Worm (Caenorhabditis elegans) whole organism, early embryonic: Measurements from ENCODE around the gene lag-1.

Source experiments
- aly-1 ChIP-seq: sonication (generic microtip); optimal IDR thresholded peaks from 2 replicates; lab custom pipeline; 2016; ENCODE audit warnings: missing genetic modification characterization, missing compliant biosample characterization
- ama-1 ChIP-seq: fragments of 150-350 bp; optimal IDR thresholded peaks from 2 replicates; lab custom pipeline; 2014
- flt-1 ChIP-seq: fragments of 200-800 bp; sonication (Bioruptor generic); IDR thresholded peaks from 2 replicates; pipeline ENCODE4 v1.3.6; 2022; ENCODE audit warnings: missing genetic modification characterization, missing compliant biosample characterization
- pes-1 ChIP-seq: fragments of 200-800 bp; sonication (Bioruptor generic); IDR thresholded peaks from 2 replicates; pipeline ENCODE4 v1.3.6; 2022; ENCODE audit warnings: missing genetic modification reagents, missing genetic modification characterization, missing compliant biosample characterization
- scrt-1 ChIP-seq: fragments of 200-800 bp; sonication (Bioruptor generic); IDR thresholded peaks from 2 replicates; pipeline ENCODE4 v1.3.6; 2022; ENCODE audit warnings: missing genetic modification characterization, missing compliant biosample characterization
- tbx-11 ChIP-seq: fragments of 200-800 bp; sonication (Bioruptor generic); IDR thresholded peaks from 2 replicates; pipeline ENCODE4 v1.3.6; 2022; ENCODE audit warnings: missing genetic modification characterization, missing compliant biosample characterization
- tbx-37 ChIP-seq: fragments of 200-800 bp; sonication (Bioruptor generic); conservative IDR thresholded peaks from 2 replicates; pipeline ENCODE4 v1.3.6; 2022; ENCODE audit warnings: missing genetic modification reagents, missing genetic modification characterization, missing compliant biosample characterization

DNA sequence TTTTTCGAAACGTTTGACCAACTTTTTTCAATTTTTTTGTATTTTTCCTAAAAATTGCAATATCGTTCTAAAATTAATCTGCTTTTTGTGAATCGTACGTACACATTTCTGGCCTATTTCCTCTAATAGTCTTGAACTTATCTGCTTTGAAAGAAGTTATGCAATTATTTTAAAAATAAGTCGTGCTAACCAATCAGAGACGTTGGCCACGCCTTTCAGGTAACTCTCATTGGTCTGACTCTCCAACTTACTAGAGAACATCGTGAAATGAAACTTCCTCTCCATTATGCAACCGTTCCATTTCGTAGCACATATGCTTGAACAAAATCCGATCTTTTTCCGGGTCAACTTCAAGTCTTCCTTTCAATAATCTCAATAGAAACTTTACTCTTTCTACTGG, 64.4 kb downstream of the lag-1 start:
- no peak for TF ChIP-seq tbx-37 (GFP tag; lab: Robert Waterston, UW)
- no peak for TF ChIP-seq flt-1
- TF ChIP-seq scrt-1 (GFP tag; lab: Robert Waterston, UW) = no peak
- TF ChIP-seq aly-1 (tag; lab: Kevin White, UChicago) = no peak
- no peak for TF ChIP-seq pes-1 (GFP tag; lab: Robert Waterston, UW)
- no peak for TF ChIP-seq ama-1 (lab: Kevin White, UChicago)
- no peak for TF ChIP-seq tbx-11 (GFP tag; lab: Robert Waterston, UW)
